Worm (Caenorhabditis elegans): ENCODE results near the gene K10H10.12.

The K10H10.12 gene

ce11 chrII:14528233-14528802 is 22.2 kb upstream of the K10H10.12 start, which contains the start of the genes F57C2.5 and spat-1 (continued):
- peak; percentile 38 for TF ChIP-seq F49E8.2 (tag; optimal IDR thresholded peaks at IDR 0.05; ENCODE audit: insufficient read depth)
- peak; percentile 74 for TF ChIP-seq unc-130 (GFP tag; optimal IDR thresholded peaks at IDR 0.05)
- TF ChIP-seq aptf-3 (GFP tag; IDR thresholded peaks at IDR 0.05): no peak
- TF ChIP-seq madf-6 (GFP tag; IDR thresholded peaks at IDR 0.05): peak; percentile 41; the same call in 1 of the 2 replicates
- TF ChIP-seq ets-4 (GFP tag; optimal IDR thresholded peaks at IDR 0.05): no peak
- TF ChIP-seq hsf-1 (GFP tag; IDR thresholded peaks at IDR 0.05): no peak
- TF ChIP-seq ceh-100 (GFP tag; IDR thresholded peaks at IDR 0.05): peak; percentile 97
- peak; percentile 18 for TF ChIP-seq B0261.1 (tag; optimal IDR thresholded peaks at IDR 0.05)
- TF ChIP-seq lin-26 (GFP tag; IDR thresholded peaks at IDR 0.05): no peak
- TF ChIP-seq B0336.3 (GFP tag; IDR thresholded peaks at IDR 0.05): 0 out of 2 replicates have a peak, but pooled peaks have one; percentile 23
- 0 out of 2 replicates have a peak, but pooled peaks have one; percentile 10 for TF ChIP-seq let-526 (GFP tag; IDR thresholded peaks at IDR 0.05)
- no peak for TF ChIP-seq rec-8 (tag; optimal IDR thresholded peaks at IDR 0.05)
- TF ChIP-seq lin-54 (GFP tag; optimal IDR thresholded peaks at IDR 0.05): peak; percentile 22
- no peak for TF ChIP-seq xnd-1 (tag; optimal IDR thresholded peaks at IDR 0.05)
- peak; percentile 36 for TF ChIP-seq snpc-1.3 (tag; optimal IDR thresholded peaks at IDR 0.05; ENCODE audit: insufficient read depth)
- TF ChIP-seq snpc-3.4 (tag; optimal IDR thresholded peaks at IDR 0.05): peak; percentile 25
- peak; percentile 88 for TF ChIP-seq lsl-1 (GFP tag; optimal IDR thresholded peaks at IDR 0.05)
- no peak for TF ChIP-seq mes-4 (tag; optimal IDR thresholded peaks at IDR 0.05)
- TF ChIP-seq ceh-91 (GFP tag; IDR thresholded peaks at IDR 0.05): peak; percentile 76
- TF ChIP-seq ztf-26 (tag; optimal IDR thresholded peaks at IDR 0.05): no peak
- peak; percentile 24; the same call in 1 of the 2 replicates for TF ChIP-seq mcd-1 (GFP tag; IDR thresholded peaks at IDR 0.05)
- no peak for TF ChIP-seq sptf-2 (GFP tag; optimal IDR thresholded peaks at IDR 0.05)
- TF ChIP-seq snpc-4 (GFP tag; optimal IDR thresholded peaks at IDR 0.05): no peak
- peak in 3 of 4 experiments; percentile 27 to 44 (median 40) for TF ChIP-seq snpc-4 (tag; optimal IDR thresholded peaks at IDR 0.05)
- no peak for TF ChIP-seq Y67H2A.10 (GFP tag; conservative IDR thresholded peaks at IDR 0.05)
- TF ChIP-seq F33H1.4 (GFP tag; IDR thresholded peaks at IDR 0.05): peak; percentile 42; the same call in 1 of the 2 replicates
- peak; percentile 77 for TF ChIP-seq attf-5 (GFP tag; optimal IDR thresholded peaks at IDR 0.05)
- no peak for TF ChIP-seq nfyb-1 (GFP tag; IDR thresholded peaks at IDR 0.05)
- TF ChIP-seq Y95B8A.8 (GFP tag; IDR thresholded peaks at IDR 0.05): 0 out of 2 replicates have a peak, but pooled peaks have one; percentile 19
- no peak for TF ChIP-seq F57A8.1 (GFP tag; optimal IDR thresholded peaks at IDR 0.05)
- TF ChIP-seq ztf-18 (tag; optimal IDR thresholded peaks at IDR 0.05): peak; percentile 42
- peak; percentile 49; the same call in 1 of the 2 replicates for TF ChIP-seq hmg-1.2 (GFP tag; IDR thresholded peaks at IDR 0.05)
- no peak for TF ChIP-seq dpff-1 (tag; optimal IDR thresholded peaks at IDR 0.05)
- no peak for TF ChIP-seq Y53G8AR.9 (GFP tag; conservative IDR thresholded peaks at IDR 0.05)
- no peak for TF ChIP-seq snpc-1.1 (tag; optimal IDR thresholded peaks at IDR 0.05; ENCODE audit: insufficient read depth)
- peak; percentile 45; the same call in 1 of the 2 replicates for TF ChIP-seq ztf-28 (GFP tag; IDR thresholded peaks at IDR 0.05)
- no peak for TF ChIP-seq ceh-40 (GFP tag; IDR thresholded peaks at IDR 0.05)
- TF ChIP-seq rpc-1 (optimal IDR thresholded peaks at IDR 0.05): no peak
- TF ChIP-seq rpc-1 (tag; optimal IDR thresholded peaks at IDR 0.05): no peak
- peak; percentile 2 for TF ChIP-seq dpl-1 (GFP tag; optimal IDR thresholded peaks at IDR 0.05)
- no peak for TF ChIP-seq hrde-1 (tag; optimal IDR thresholded peaks at IDR 0.05; ENCODE audit: borderline replicate concordance)
- TF ChIP-seq lin-40 (tag; optimal IDR thresholded peaks at IDR 0.05): peak; percentile 73
- peak; percentile 76; the same call in 1 of the 2 replicates for TF ChIP-seq D2030.7 (GFP tag; IDR thresholded peaks at IDR 0.05)
- no peak for TF ChIP-seq F39B2.1 (GFP tag; IDR thresholded peaks at IDR 0.05)

Measured in whole organism, young adult.